Fruit fly (Drosophila melanogaster): ENCODE data around the gene Rel.

The Rel gene

DNA sequence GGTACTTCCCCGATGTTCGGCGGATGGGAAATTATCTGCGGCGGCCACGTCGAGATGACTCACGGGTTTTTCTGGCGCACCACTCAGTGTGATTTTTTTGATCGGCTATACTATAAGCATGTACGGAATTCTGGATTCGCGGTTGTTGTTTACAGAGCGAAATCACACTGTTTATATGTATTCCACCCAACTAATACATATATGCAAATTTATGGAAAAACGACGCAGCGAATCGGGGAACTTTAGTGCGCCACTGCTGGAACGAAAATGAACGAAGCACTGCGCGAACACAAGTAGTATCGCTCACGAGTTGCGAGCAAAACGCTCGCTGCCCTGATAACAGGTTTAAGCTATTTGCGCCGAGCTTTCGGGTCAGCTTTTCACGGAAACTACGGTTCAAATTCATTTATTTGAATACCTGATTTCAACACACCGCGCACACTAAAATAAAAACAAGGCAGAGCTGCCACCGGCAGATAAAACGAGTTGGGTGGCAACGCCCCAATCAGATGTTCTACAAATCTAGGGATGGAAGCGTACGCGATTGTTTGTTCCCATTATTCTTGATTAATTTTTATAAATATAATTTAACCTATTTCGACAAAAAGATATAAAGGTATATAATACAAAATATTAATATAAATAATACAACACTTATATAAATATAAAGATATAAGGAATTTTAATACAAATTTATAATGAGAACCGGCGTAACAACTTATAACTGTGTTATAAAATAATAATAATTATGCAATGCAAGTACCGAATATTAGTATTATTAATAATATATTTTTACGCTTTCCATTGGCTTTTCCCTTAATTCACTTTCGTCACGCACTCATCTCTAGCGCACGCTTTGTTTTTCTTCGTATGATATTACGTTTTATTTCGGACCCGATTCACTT, at the start of gene Rel (continued):
- peak; percentile 32 for TF ChIP-seq CG16815 (GFP tag; optimal IDR thresholded peaks at IDR 0.05)
- no peak for TF ChIP-seq CG12236 (GFP tag; optimal IDR thresholded peaks at IDR 0.05)
- no peak for TF ChIP-seq CG17361 (GFP tag; IDR thresholded peaks at IDR 0.05)
- TF ChIP-seq B-H1 (GFP tag; IDR thresholded peaks at IDR 0.05): no peak
- TF ChIP-seq CG14965 (GFP tag; optimal IDR thresholded peaks at IDR 0.05; ENCODE audit: borderline replicate concordance): no peak
- peak; percentile 59 for TF ChIP-seq CG12071 (GFP tag; optimal IDR thresholded peaks at IDR 0.05)
- TF ChIP-seq CG4730 (GFP tag; IDR thresholded peaks at IDR 0.05): no peak
- TF ChIP-seq CG15073 (GFP tag; optimal IDR thresholded peaks at IDR 0.05): no peak
- TF ChIP-seq pho (GFP tag; optimal IDR thresholded peaks at IDR 0.05): peak; percentile 24
- TF ChIP-seq CG9609 (GFP tag; optimal IDR thresholded peaks at IDR 0.05): no peak
- no peak for TF ChIP-seq CG12744 (GFP tag; optimal IDR thresholded peaks at IDR 0.05)
- TF ChIP-seq Hsf (GFP tag; optimal IDR thresholded peaks at IDR 0.05): no peak
- TF ChIP-seq abd-A (tag; optimal IDR thresholded peaks at IDR 0.05): peak; percentile 83
- no peak for TF ChIP-seq jumu (GFP tag; optimal IDR thresholded peaks at IDR 0.05)
- TF ChIP-seq sima (GFP tag; optimal IDR thresholded peaks at IDR 0.05): no peak
- peak; percentile 82 for TF ChIP-seq kay (GFP tag; optimal IDR thresholded peaks at IDR 0.05)
- TF ChIP-seq Sox100B (GFP tag; optimal IDR thresholded peaks at IDR 0.05): peak; percentile 84
- TF ChIP-seq ken (GFP tag; IDR thresholded peaks at IDR 0.05): no peak
- no peak for TF ChIP-seq dysf (GFP tag; IDR thresholded peaks at IDR 0.05)
- no peak for TF ChIP-seq CG6791 (GFP tag; IDR thresholded peaks at IDR 0.05; ENCODE audit: partially characterized antibody)
- no peak for TF ChIP-seq Dref (GFP tag; IDR thresholded peaks at IDR 0.05)
- TF ChIP-seq eve (GFP tag; optimal IDR thresholded peaks at IDR 0.05): no peak
- TF ChIP-seq CG2678 (tag; optimal IDR thresholded peaks at IDR 0.05): peak; percentile 86
- TF ChIP-seq CG4854 (GFP tag; optimal IDR thresholded peaks at IDR 0.05): no peak
- TF ChIP-seq salm (tag; optimal IDR thresholded peaks at IDR 0.05): peak; percentile 54
- peak; percentile 78 for TF ChIP-seq Meics (GFP tag; optimal IDR thresholded peaks at IDR 0.05)
- no peak for TF ChIP-seq knrl (GFP tag; IDR thresholded peaks at IDR 0.05; ENCODE audit: partially characterized antibody)
- TF ChIP-seq CG6272 (GFP tag; IDR thresholded peaks at IDR 0.05): 0 out of 2 replicates have a peak, but pooled peaks have one; percentile 44
- TF ChIP-seq az2 (GFP tag; optimal IDR thresholded peaks at IDR 0.05): peak; percentile 63
- no peak for TF ChIP-seq CG11560 (tag; IDR thresholded peaks at IDR 0.05)
- TF ChIP-seq CG12769 (tag; optimal IDR thresholded peaks at IDR 0.05): peak; percentile 99
- TF ChIP-seq CG7786 (GFP tag; optimal IDR thresholded peaks at IDR 0.05): no peak
- no peak for TF ChIP-seq Dip3 (GFP tag; optimal IDR thresholded peaks at IDR 0.05)
- TF ChIP-seq vvl (GFP tag; IDR thresholded peaks at IDR 0.05): no peak
- TF ChIP-seq zen (tag; optimal IDR thresholded peaks at IDR 0.05): peak; percentile 59
- no peak for TF ChIP-seq hbn (GFP tag; IDR thresholded peaks at IDR 0.05; ENCODE audit: partially characterized antibody)
- no peak for TF ChIP-seq NK7.1 (GFP tag; optimal IDR thresholded peaks at IDR 0.05)
- no peak for TF ChIP-seq CG10321 (GFP tag; IDR thresholded peaks at IDR 0.05)
- peak; percentile 62 for TF ChIP-seq CG30403 (GFP tag; optimal IDR thresholded peaks at IDR 0.05)
- peak; percentile 18 for TF ChIP-seq BtbVII (GFP tag; optimal IDR thresholded peaks at IDR 0.05)
- TF ChIP-seq Drgx (GFP tag; IDR thresholded peaks at IDR 0.05): no peak
- no peak for TF ChIP-seq dati (GFP tag; IDR thresholded peaks at IDR 0.05)
- no peak for TF ChIP-seq Ada2b (GFP tag; IDR thresholded peaks at IDR 0.05)
- no peak for TF ChIP-seq amos (GFP tag; IDR thresholded peaks at IDR 0.05; ENCODE audit: partially characterized antibody)
- peak; percentile 70 for TF ChIP-seq CG18599 (GFP tag; optimal IDR thresholded peaks at IDR 0.05)
- TF ChIP-seq nerfin-2 (GFP tag; IDR thresholded peaks at IDR 0.05; ENCODE audit: partially characterized antibody): no peak
- peak; percentile 79 for TF ChIP-seq CG33557 (GFP tag; optimal IDR thresholded peaks at IDR 0.05)
- TF ChIP-seq CG7928 (GFP tag; optimal IDR thresholded peaks at IDR 0.05): peak; percentile 70
- peak; percentile 2 for TF ChIP-seq CG2202 (tag; optimal IDR thresholded peaks at IDR 0.05)
